Worm (Caenorhabditis elegans): Measurements from ENCODE around the gene C07A4.3.

Gene C07A4.3

DNA sequence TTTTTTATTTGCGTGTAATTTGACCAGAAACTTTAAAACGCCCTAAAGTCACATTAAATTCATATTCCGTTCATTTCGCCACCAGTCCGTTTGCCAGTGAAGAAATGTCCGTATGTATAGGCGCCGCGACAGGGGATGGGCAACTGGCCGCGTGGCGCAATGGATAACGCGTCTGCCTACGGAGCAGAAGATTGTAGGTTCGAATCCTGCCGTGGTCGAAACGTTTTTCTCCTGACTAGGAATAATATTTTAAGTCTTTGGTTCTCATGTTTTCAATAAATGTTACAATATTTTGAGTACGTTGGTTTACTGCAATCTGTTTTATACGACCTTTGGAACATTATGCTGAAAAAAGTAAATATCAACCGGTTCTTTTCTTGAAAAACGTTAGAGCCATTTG lies 29.8 kb upstream of the C07A4.3 start (continued):
- TF ChIP-seq cebp-2 (GFP tag; IDR thresholded peaks at IDR 0.05) = 0 out of 2 replicates have a peak, but pooled peaks have one; percentile 73
- TF ChIP-seq F57A8.1 (GFP tag; optimal IDR thresholded peaks at IDR 0.05) = peak; percentile 19
- TF ChIP-seq rcor-1 (GFP tag; IDR thresholded peaks at IDR 0.05) = peak; percentile 74
- TF ChIP-seq mel-28 (tag; optimal IDR thresholded peaks at IDR 0.05; ENCODE audit: borderline replicate concordance) = no peak
- no peak for TF ChIP-seq unc-62 (GFP tag; optimal IDR thresholded peaks at IDR 0.05)
- TF ChIP-seq Y56A3A.18 (GFP tag; IDR thresholded peaks at IDR 0.05) = peak; percentile 87
- no peak for TF ChIP-seq nfya-2 (GFP tag; IDR thresholded peaks at IDR 0.05)
- no peak for TF ChIP-seq lir-1 (GFP tag; conservative IDR thresholded peaks at IDR 0.05)
- peak; percentile 89 for TF ChIP-seq him-1 (tag; optimal IDR thresholded peaks at IDR 0.05)
- TF ChIP-seq ztf-28 (GFP tag; IDR thresholded peaks at IDR 0.05) = peak; percentile 72
- TF ChIP-seq dpff-1 (tag; optimal IDR thresholded peaks at IDR 0.05) = no peak
- TF ChIP-seq ceh-27 (GFP tag; optimal IDR thresholded peaks at IDR 0.05) = peak; percentile 63
- TF ChIP-seq lag-1 (GFP tag; IDR thresholded peaks at IDR 0.05) = no peak
- TF ChIP-seq tbp1 (GFP tag; optimal IDR thresholded peaks at IDR 0.05) = peak; percentile 95

DNA sequence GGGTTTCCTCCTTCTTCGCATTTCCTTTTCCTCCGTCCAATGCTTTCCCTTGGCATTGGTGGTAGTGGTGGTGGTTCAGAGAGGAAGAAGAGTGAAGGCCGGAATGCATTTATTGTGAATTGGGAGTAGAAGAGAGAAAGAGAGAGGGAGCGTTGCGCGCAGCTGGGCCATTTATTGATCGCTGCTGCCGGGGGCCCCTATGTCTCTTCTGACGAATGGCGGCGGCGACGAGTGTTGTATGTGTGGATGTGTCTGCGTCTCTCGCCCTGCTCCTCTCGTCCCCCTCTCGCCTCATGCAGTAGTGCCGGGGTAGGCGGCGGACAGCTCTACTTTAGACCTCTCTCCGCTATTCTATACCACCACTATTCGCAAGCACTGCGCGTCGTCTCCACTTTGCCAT lies 28.2 kb upstream of the C07A4.3 start, which contains the start of gene unc-115:
unc-115 (plus strand) TSS at position 301 of the 400 bp plus-strand sequence.
- peak; percentile 60 for TF ChIP-seq tbp1 (GFP tag; optimal IDR thresholded peaks at IDR 0.05)
- peak; percentile 53; the same call in 1 of the 2 replicates for TF ChIP-seq egl-44 (GFP tag; IDR thresholded peaks at IDR 0.05)
- TF ChIP-seq lin-54 (GFP tag; optimal IDR thresholded peaks at IDR 0.05) = peak; percentile 13
- TF ChIP-seq unc-62 (GFP tag; optimal IDR thresholded peaks at IDR 0.05) = peak; percentile 48
- TF ChIP-seq nhr-27 (tag; optimal IDR thresholded peaks at IDR 0.05) = no peak
- peak; percentile 53 for TF ChIP-seq gei-17 (GFP tag; optimal IDR thresholded peaks at IDR 0.05)
- no peak for TF ChIP-seq ztf-18 (tag; optimal IDR thresholded peaks at IDR 0.05)
- TF ChIP-seq F33H1.4 (GFP tag; IDR thresholded peaks at IDR 0.05) = no peak
- TF ChIP-seq lin-35 (GFP tag; optimal IDR thresholded peaks at IDR 0.05) = peak in 1 of 3 experiments; percentile 27
- no peak for TF ChIP-seq mxl-1 (tag; optimal IDR thresholded peaks at IDR 0.05)
- peak; percentile 80 for TF ChIP-seq lin-40 (tag; optimal IDR thresholded peaks at IDR 0.05)
- TF ChIP-seq Y67H2A.10 (GFP tag; conservative IDR thresholded peaks at IDR 0.05) = no peak
- no peak for TF ChIP-seq ztf-28 (GFP tag; IDR thresholded peaks at IDR 0.05)
- peak; percentile 99 for TF ChIP-seq zfh-2 (GFP tag; conservative IDR thresholded peaks at IDR 0.05)
- TF ChIP-seq athp-1 (tag; optimal IDR thresholded peaks at IDR 0.05) = peak; percentile 55
- TF ChIP-seq hmg-1.2 (GFP tag; IDR thresholded peaks at IDR 0.05) = peak; percentile 77
- peak; percentile 81 for TF ChIP-seq K12H6.12 (tag; optimal IDR thresholded peaks at IDR 0.05)
- TF ChIP-seq madf-10 (tag; optimal IDR thresholded peaks at IDR 0.05) = peak; percentile 23
- TF ChIP-seq F10E7.11 (tag; optimal IDR thresholded peaks at IDR 0.05) = no peak
- TF ChIP-seq nfyb-1 (GFP tag; IDR thresholded peaks at IDR 0.05) = peak; percentile 62; the same call in 1 of the 2 replicates
- TF ChIP-seq let-526 (GFP tag; IDR thresholded peaks at IDR 0.05) = no peak
- no peak for TF ChIP-seq T26A5.8 (tag; optimal IDR thresholded peaks at IDR 0.05)
- peak in 1 of 2 experiments; percentile 25 for TF ChIP-seq let-607 (tag; optimal IDR thresholded peaks at IDR 0.05)
- peak; percentile 46 for TF ChIP-seq ztf-26 (tag; optimal IDR thresholded peaks at IDR 0.05)
- TF ChIP-seq ets-4 (GFP tag; optimal IDR thresholded peaks at IDR 0.05) = peak; percentile 50
- no peak for TF ChIP-seq nfya-2 (GFP tag; IDR thresholded peaks at IDR 0.05)
- peak; percentile 10 for TF ChIP-seq F23B12.7 (tag; optimal IDR thresholded peaks at IDR 0.05; ENCODE audit: insufficient read depth)
- TF ChIP-seq ztf-22 (GFP tag; optimal IDR thresholded peaks at IDR 0.05) = no peak
- peak; percentile 64 for TF ChIP-seq nhr-80 (tag; optimal IDR thresholded peaks at IDR 0.05)
- no peak; the same call in 1 of the 2 replicates for TF ChIP-seq Y53G8AR.9 (GFP tag; conservative IDR thresholded peaks at IDR 0.05)
- no peak for TF ChIP-seq rec-8 (tag; optimal IDR thresholded peaks at IDR 0.05)
- peak; percentile 69 for TF ChIP-seq pbrm-1 (GFP tag; IDR thresholded peaks at IDR 0.05)
- no peak for TF ChIP-seq snpc-1.3 (tag; optimal IDR thresholded peaks at IDR 0.05; ENCODE audit: insufficient read depth)
- TF ChIP-seq B0035.1 (tag; optimal IDR thresholded peaks at IDR 0.05) = no peak
- peak; percentile 49 for TF ChIP-seq atf-7 (tag; optimal IDR thresholded peaks at IDR 0.05)
- no peak for TF ChIP-seq cebp-1 (GFP tag; IDR thresholded peaks at IDR 0.05)
- TF ChIP-seq cebp-1 (tag; optimal IDR thresholded peaks at IDR 0.05) = peak; percentile 81
